Worm (Caenorhabditis elegans): ENCODE measurements around the gene ZC190.5.

ZC190.5 gene

ce11 chrV:8651007-8651711, 22.2 kb downstream of the ZC190.5 start (continued):
- TF ChIP-seq sdz-38 (tag; optimal IDR thresholded peaks at IDR 0.05) (no peak), die-1 (tag; optimal IDR thresholded peaks at IDR 0.05) (no peak), tbp1 (GFP tag; optimal IDR thresholded peaks at IDR 0.05) (peak; percentile 47)

- TF ChIP-seq mes-4 (tag; optimal IDR thresholded peaks at IDR 0.05) = no peak
- no peak for TF ChIP-seq madf-6 (GFP tag; IDR thresholded peaks at IDR 0.05)
- TF ChIP-seq lin-35 (GFP tag; optimal IDR thresholded peaks at IDR 0.05) = no peak
- no peak for TF ChIP-seq F39B2.1 (GFP tag; IDR thresholded peaks at IDR 0.05)
- TF ChIP-seq akir-1 (GFP tag; optimal IDR thresholded peaks at IDR 0.05) = no peak
- TF ChIP-seq dpl-1 (GFP tag; optimal IDR thresholded peaks at IDR 0.05) = no peak
- TF ChIP-seq cebp-2 (GFP tag; IDR thresholded peaks at IDR 0.05) = no peak
- no peak for TF ChIP-seq hmg-20 (GFP tag; IDR thresholded peaks at IDR 0.05)
- no peak for TF ChIP-seq lin-54 (GFP tag; optimal IDR thresholded peaks at IDR 0.05)
- no peak for TF ChIP-seq F57A8.1 (GFP tag; optimal IDR thresholded peaks at IDR 0.05)
- no peak for TF ChIP-seq T07F8.4 (tag; optimal IDR thresholded peaks at IDR 0.05)
- no peak for TF ChIP-seq ets-4 (GFP tag; optimal IDR thresholded peaks at IDR 0.05)
- TF ChIP-seq ama-1 (optimal IDR thresholded peaks at IDR 0.05) = no peak
- TF ChIP-seq ama-1 (GFP tag; optimal IDR thresholded peaks at IDR 0.05) = no peak
- TF ChIP-seq Y56A3A.18 (GFP tag; IDR thresholded peaks at IDR 0.05) = no peak
- TF ChIP-seq ztf-3 (GFP tag; optimal IDR thresholded peaks at IDR 0.05) = no peak
- TF ChIP-seq C06A6.2 (GFP tag; conservative IDR thresholded peaks at IDR 0.05) = no peak
- no peak for TF ChIP-seq F22D6.2 (tag; optimal IDR thresholded peaks at IDR 0.05)
- no peak for TF ChIP-seq repo-1 (tag; optimal IDR thresholded peaks at IDR 0.05)
- TF ChIP-seq ekl-4 (GFP tag; IDR thresholded peaks at IDR 0.05) = no peak
Observed at ce11 chrV:8650365-8650764, 23.0 kb downstream of the ZC190.5 start.

ce11 chrV:8648251-8648650, 25.1 kb downstream of the ZC190.5 start:
- no peak for TF ChIP-seq let-526 (GFP tag; IDR thresholded peaks at IDR 0.05)
- TF ChIP-seq nhr-80 (tag; optimal IDR thresholded peaks at IDR 0.05) = peak; percentile 93
- no peak for TF ChIP-seq ceh-100 (GFP tag; IDR thresholded peaks at IDR 0.05)
- no peak for TF ChIP-seq B0336.3 (GFP tag; IDR thresholded peaks at IDR 0.05)
- no peak for TF ChIP-seq nhr-90 (tag; optimal IDR thresholded peaks at IDR 0.05)
- TF ChIP-seq nhr-27 (tag; optimal IDR thresholded peaks at IDR 0.05) = no peak
- TF ChIP-seq hmg-1.2 (GFP tag; IDR thresholded peaks at IDR 0.05) = no peak
- no peak for TF ChIP-seq pha-4 (tag; optimal IDR thresholded peaks at IDR 0.05)
- peak; percentile 17; the same call in 1 of the 2 replicates for TF ChIP-seq dox-1 (GFP tag; IDR thresholded peaks at IDR 0.05)

- TF ChIP-seq lag-1 (GFP tag; IDR thresholded peaks at IDR 0.05) = no peak
- peak; percentile 12 for TF ChIP-seq nhr-80 (tag; optimal IDR thresholded peaks at IDR 0.05)
- TF ChIP-seq nhr-27 (tag; optimal IDR thresholded peaks at IDR 0.05) = no peak
- no peak for TF ChIP-seq die-1 (tag; optimal IDR thresholded peaks at IDR 0.05)
- TF ChIP-seq rcor-1 (GFP tag; IDR thresholded peaks at IDR 0.05) = no peak
- TF ChIP-seq let-526 (GFP tag; IDR thresholded peaks at IDR 0.05) = no peak
- TF ChIP-seq ztf-28 (GFP tag; IDR thresholded peaks at IDR 0.05) = no peak
- TF ChIP-seq F33H1.4 (GFP tag; IDR thresholded peaks at IDR 0.05) = no peak
Observed at ce11 chrV:8643093-8643492, 30.3 kb downstream of the ZC190.5 start, which contains the start of gene asp-13. TSS of gene asp-13 (minus strand) at chrV:8643193.
